In genomic region chrV:7575563-7575962, ce11 we compare ENCODE assay signal across 7 worm cellular contexts.
TF ChIP-seq lines count a peak whose summit lies in the region.

Gene snu-66 (minus strand): TSS chrV:7575670.
Gene ints-9 (plus strand): TSS chrV:7575802.

TF ChIP-seq in whole organism, L1 larva, 84 proteins besides CTCF, POLR2A, EP300 and RAD21 (continues in another document):
- TF ChIP-seq lin-14 (GFP tag; optimal IDR thresholded peaks at IDR 0.05; lab: Kevin White, UChicago) (peak; percentile 66), tbx-2 (tag; optimal IDR thresholded peaks at IDR 0.05; lab: Kevin White, UChicago) (peak; percentile 72), jun-1 (tag; optimal IDR thresholded peaks at IDR 0.05; lab: Kevin White, UChicago) (peak; percentile 30), ceh-8 (GFP tag; optimal IDR thresholded peaks at IDR 0.05; lab: Kevin White, UChicago) (peak; percentile 27), mdl-1 (tag; optimal IDR thresholded peaks at IDR 0.05; lab: Kevin White, UChicago) (peak in 1 of 2 experiments; percentile 41), C34B4.2 (tag; optimal IDR thresholded peaks at IDR 0.05; lab: Kevin White, UChicago) (no peak), pax-3 (tag; optimal IDR thresholded peaks at IDR 0.05; lab: Kevin White, UChicago) (no peak), nhr-71 (tag; optimal IDR thresholded peaks at IDR 0.05; lab: Kevin White, UChicago) (peak; percentile 84), ceh-88 (GFP tag; IDR thresholded peaks at IDR 0.05; lab: Robert Waterston, UW) (no peak), dsc-1 (tag; optimal IDR thresholded peaks at IDR 0.05; lab: Kevin White, UChicago) (peak; percentile 68), ceh-90 (tag; optimal IDR thresholded peaks at IDR 0.05; lab: Kevin White, UChicago) (no peak), nhr-84 (tag; optimal IDR thresholded peaks at IDR 0.05; lab: Kevin White, UChicago) (no peak), nhr-237 (tag; optimal IDR thresholded peaks at IDR 0.05; lab: Kevin White, UChicago) (no peak)

TF ChIP-seq in whole organism, L2 larva, 48 proteins besides CTCF, POLR2A, EP300 and RAD21 (continues in another document):
- TF ChIP-seq snpc-4 (tag; optimal IDR thresholded peaks at IDR 0.05; lab: Kevin White, UChicago) (peak; percentile 22), nhr-6 (tag; optimal IDR thresholded peaks at IDR 0.05; lab: Kevin White, UChicago) (peak; percentile 36), unc-39 (tag; optimal IDR thresholded peaks at IDR 0.05; lab: Kevin White, UChicago) (no peak), lsy-2 (tag; optimal IDR thresholded peaks at IDR 0.05; lab: Kevin White, UChicago) (peak; percentile 63 to 82), nhr-237 (tag; optimal IDR thresholded peaks at IDR 0.05; lab: Kevin White, UChicago) (no peak), nhr-23 (tag; optimal IDR thresholded peaks at IDR 0.05; lab: Kevin White, UChicago) (no peak), nhr-21 (tag; optimal IDR thresholded peaks at IDR 0.05; lab: Kevin White, UChicago) (peak; percentile 49), sma-9 (GFP tag; optimal IDR thresholded peaks at IDR 0.05; lab: Kevin White, UChicago) (peak; percentile 74), sma-9 (tag; optimal IDR thresholded peaks at IDR 0.05; lab: Kevin White, UChicago) (no peak), Y55F3AM.14 (GFP tag; optimal IDR thresholded peaks at IDR 0.05; lab: Kevin White, UChicago) (no peak), ztf-4 (tag; optimal IDR thresholded peaks at IDR 0.05; lab: Kevin White, UChicago) (no peak), skn-1 (tag; optimal IDR thresholded peaks at IDR 0.05; lab: Kevin White, UChicago) (no peak), ztf-1 (GFP tag; conservative IDR thresholded peaks at IDR 0.05; lab: Robert Waterston, UW) (no peak), lin-13 (GFP tag; optimal IDR thresholded peaks at IDR 0.05; lab: Kevin White, UChicago) (peak; percentile 40)

TF ChIP-seq in whole organism, L3 larva, 47 proteins besides CTCF, POLR2A, EP300 and RAD21 (continues in another document):
- no peak for TF ChIP-seq skn-1 (tag; optimal IDR thresholded peaks at IDR 0.05; lab: Kevin White, UChicago)
- TF ChIP-seq tbx-2 (tag; optimal IDR thresholded peaks at IDR 0.05; lab: Kevin White, UChicago), result peak; percentile 7
- no peak for TF ChIP-seq daf-12 (tag; optimal IDR thresholded peaks at IDR 0.05; lab: Kevin White, UChicago)
- TF ChIP-seq lin-15B (tag; optimal IDR thresholded peaks at IDR 0.05; lab: Kevin White, UChicago), result peak; percentile 77
- no peak for TF ChIP-seq pqm-1 (tag; optimal IDR thresholded peaks at IDR 0.05; lab: Kevin White, UChicago)
- no peak for TF ChIP-seq nhr-11 (tag; optimal IDR thresholded peaks at IDR 0.05; lab: Kevin White, UChicago)
- peak; percentile 7 for TF ChIP-seq elt-2 (tag; optimal IDR thresholded peaks at IDR 0.05; lab: Kevin White, UChicago)
- TF ChIP-seq fkh-10 (GFP tag; optimal IDR thresholded peaks at IDR 0.05; lab: Kevin White, UChicago), result no peak
- TF ChIP-seq R02D3.7 (tag; optimal IDR thresholded peaks at IDR 0.05; lab: Kevin White, UChicago), result peak; percentile 11
- TF ChIP-seq ceh-28 (tag; optimal IDR thresholded peaks at IDR 0.05; lab: Kevin White, UChicago), result no peak
- no peak for TF ChIP-seq elt-1 (tag; optimal IDR thresholded peaks at IDR 0.05; lab: Kevin White, UChicago)
- no peak for TF ChIP-seq nhr-76 (tag; optimal IDR thresholded peaks at IDR 0.05; lab: Kevin White, UChicago)
- TF ChIP-seq sea-2 (GFP tag; optimal IDR thresholded peaks at IDR 0.05; lab: Kevin White, UChicago), result no peak
- peak; percentile 76 for TF ChIP-seq nhr-23 (tag; optimal IDR thresholded peaks at IDR 0.05; lab: Kevin White, UChicago)

TF ChIP-seq in whole organism, L4 larva, 104 proteins besides CTCF, POLR2A, EP300 and RAD21 (continues in another document):
- TF ChIP-seq hlh-30 (tag; optimal IDR thresholded peaks at IDR 0.05; lab: Kevin White, UChicago; ENCODE audit: insufficient read depth) (no peak), nhr-6 (tag; optimal IDR thresholded peaks at IDR 0.05; lab: Kevin White, UChicago) (no peak), T26A8.4 (GFP tag; IDR thresholded peaks at IDR 0.05; lab: Robert Waterston, UW) (peak; percentile 21; the same call in 1 of the 2 replicates), F10B5.3 (tag; optimal IDR thresholded peaks at IDR 0.05; lab: Kevin White, UChicago) (no peak), nhr-42 (GFP tag; IDR thresholded peaks at IDR 0.05; lab: Robert Waterston, UW) (no peak), nhr-102 (tag; optimal IDR thresholded peaks at IDR 0.05; lab: Kevin White, UChicago) (peak; percentile 16), Y48G9A.11 (GFP tag; IDR thresholded peaks at IDR 0.05; lab: Robert Waterston, UW) (no peak), mxl-2 (GFP tag; conservative IDR thresholded peaks at IDR 0.05; lab: Robert Waterston, UW) (no peak), hmg-1.1 (GFP tag; IDR thresholded peaks at IDR 0.05; lab: Robert Waterston, UW) (0 out of 2 replicates have a peak, but pooled peaks have one; percentile 29), snpc-1.2 (GFP tag; IDR thresholded peaks at IDR 0.05; lab: Robert Waterston, UW) (no peak), lsy-2 (tag; optimal IDR thresholded peaks at IDR 0.05; lab: Kevin White, UChicago) (peak in 1 of 2 experiments; percentile 86), dmd-6 (GFP tag; IDR thresholded peaks at IDR 0.05; lab: Robert Waterston, UW) (0 out of 2 replicates have a peak, but pooled peaks have one; percentile 21)

TF ChIP-seq in whole organism, late embryonic, 69 proteins besides CTCF, POLR2A, EP300 and RAD21:
- TF ChIP-seq lin-11 (tag; optimal IDR thresholded peaks at IDR 0.05; lab: Kevin White, UChicago), result no peak
- peak; percentile 66 for TF ChIP-seq unc-42 (tag; optimal IDR thresholded peaks at IDR 0.05; lab: Kevin White, UChicago)

TF ChIP-seq in whole organism, mixed stage, embryonic, 35 proteins besides CTCF, POLR2A, EP300 and RAD21:
- TF ChIP-seq mep-1 (tag; optimal IDR thresholded peaks at IDR 0.05; lab: Kevin White, UChicago) (peak; percentile 13), pha-4 (tag; optimal IDR thresholded peaks at IDR 0.05; lab: Kevin White, UChicago) (peak; percentile 32), snpc-4 (tag; optimal IDR thresholded peaks at IDR 0.05; lab: Kevin White, UChicago) (no peak), hlh-1 (tag; optimal IDR thresholded peaks at IDR 0.05; lab: Kevin White, UChicago) (peak; percentile 6), ces-1 (GFP tag; optimal IDR thresholded peaks at IDR 0.05; lab: Kevin White, UChicago) (peak; percentile 67), bed-3 (GFP tag; optimal IDR thresholded peaks at IDR 0.05; lab: Kevin White, UChicago) (no peak)

TF ChIP-seq in whole organism, young adult, 124 proteins besides CTCF, POLR2A, EP300 and RAD21 (continues in another document):
- no peak for TF ChIP-seq ekl-4 (GFP tag; IDR thresholded peaks at IDR 0.05; lab: Robert Waterston, UW)
- TF ChIP-seq mcd-1 (GFP tag; IDR thresholded peaks at IDR 0.05; lab: Robert Waterston, UW), result peak; percentile 80
- TF ChIP-seq mel-28 (tag; optimal IDR thresholded peaks at IDR 0.05; lab: Kevin White, UChicago; ENCODE audit: borderline replicate concordance), result no peak
- no peak for TF ChIP-seq ztf-6 (GFP tag; IDR thresholded peaks at IDR 0.05; lab: Robert Waterston, UW)
- no peak for TF ChIP-seq cebp-1 (GFP tag; IDR thresholded peaks at IDR 0.05; lab: Robert Waterston, UW)
- TF ChIP-seq cebp-1 (tag; optimal IDR thresholded peaks at IDR 0.05; lab: Kevin White, UChicago), result peak; percentile 45
- no peak for TF ChIP-seq snpc-3.4 (tag; optimal IDR thresholded peaks at IDR 0.05; lab: Kevin White, UChicago)
- TF ChIP-seq lin-35 (GFP tag; optimal IDR thresholded peaks at IDR 0.05; lab: Kevin White, UChicago), result peak in 1 of 3 experiments; percentile 75
- peak; percentile 65 for TF ChIP-seq attf-5 (GFP tag; optimal IDR thresholded peaks at IDR 0.05; lab: Kevin White, UChicago)
- no peak for TF ChIP-seq fkh-3 (tag; optimal IDR thresholded peaks at IDR 0.05; lab: Kevin White, UChicago)
- no peak for TF ChIP-seq unc-62 (GFP tag; optimal IDR thresholded peaks at IDR 0.05; lab: Kevin White, UChicago)
- peak; percentile 7; the same call in 1 of the 2 replicates for TF ChIP-seq pbrm-1 (GFP tag; IDR thresholded peaks at IDR 0.05; lab: Robert Waterston, UW)
- TF ChIP-seq tbp1 (GFP tag; optimal IDR thresholded peaks at IDR 0.05; lab: Kevin White, UChicago), result peak; percentile 15
- peak; percentile 40 for TF ChIP-seq F33H1.4 (GFP tag; IDR thresholded peaks at IDR 0.05; lab: Robert Waterston, UW)
- TF ChIP-seq nhr-80 (tag; optimal IDR thresholded peaks at IDR 0.05; lab: Kevin White, UChicago), result peak; percentile 1
- TF ChIP-seq attf-3 (GFP tag; conservative IDR thresholded peaks at IDR 0.05; lab: Robert Waterston, UW), result no peak
- no peak for TF ChIP-seq unc-130 (GFP tag; optimal IDR thresholded peaks at IDR 0.05; lab: Kevin White, UChicago)
- TF ChIP-seq lsl-1 (GFP tag; optimal IDR thresholded peaks at IDR 0.05; lab: Kevin White, UChicago), result peak; percentile 41
- peak; percentile 43 for TF ChIP-seq lin-40 (tag; optimal IDR thresholded peaks at IDR 0.05; lab: Kevin White, UChicago)
- TF ChIP-seq tbx-9 (tag; optimal IDR thresholded peaks at IDR 0.05; lab: Kevin White, UChicago; ENCODE audit: borderline replicate concordance), result no peak
- TF ChIP-seq F22D6.2 (tag; optimal IDR thresholded peaks at IDR 0.05; lab: Kevin White, UChicago), result no peak
- TF ChIP-seq atf-7 (tag; optimal IDR thresholded peaks at IDR 0.05; lab: Kevin White, UChicago), result no peak
- TF ChIP-seq lir-1 (GFP tag; conservative IDR thresholded peaks at IDR 0.05; lab: Robert Waterston, UW), result no peak
- no peak for TF ChIP-seq egl-44 (GFP tag; IDR thresholded peaks at IDR 0.05; lab: Robert Waterston, UW)
- peak; percentile 48 for TF ChIP-seq lin-54 (GFP tag; optimal IDR thresholded peaks at IDR 0.05; lab: Kevin White, UChicago)
- no peak for TF ChIP-seq hmg-1.2 (GFP tag; IDR thresholded peaks at IDR 0.05; lab: Robert Waterston, UW)
- no peak for TF ChIP-seq zfh-2 (GFP tag; conservative IDR thresholded peaks at IDR 0.05; lab: Robert Waterston, UW)
- no peak for TF ChIP-seq ceh-79 (tag; optimal IDR thresholded peaks at IDR 0.05; lab: Kevin White, UChicago)
- TF ChIP-seq hlh-26 (GFP tag; conservative IDR thresholded peaks at IDR 0.05; lab: Robert Waterston, UW), result no peak
- no peak for TF ChIP-seq nhr-179 (tag; optimal IDR thresholded peaks at IDR 0.05; lab: Kevin White, UChicago)
- no peak for TF ChIP-seq rec-8 (tag; optimal IDR thresholded peaks at IDR 0.05; lab: Kevin White, UChicago)
- TF ChIP-seq ztf-18 (tag; optimal IDR thresholded peaks at IDR 0.05; lab: Kevin White, UChicago), result peak; percentile 93
- peak; percentile 24 for TF ChIP-seq snpc-1.1 (tag; optimal IDR thresholded peaks at IDR 0.05; lab: Kevin White, UChicago; ENCODE audit: insufficient read depth)
- peak; percentile 46 for TF ChIP-seq ZK185.1 (tag; optimal IDR thresholded peaks at IDR 0.05; lab: Kevin White, UChicago; ENCODE audit: poor library complexity, severe bottlenecking)
- peak; percentile 53 for TF ChIP-seq hsf-1 (GFP tag; IDR thresholded peaks at IDR 0.05; lab: Robert Waterston, UW)
- TF ChIP-seq ceh-91 (GFP tag; IDR thresholded peaks at IDR 0.05; lab: Robert Waterston, UW), result 0 out of 2 replicates have a peak, but pooled peaks have one; percentile 11
- peak; percentile 41; the same call in 1 of the 2 replicates for TF ChIP-seq madf-6 (GFP tag; IDR thresholded peaks at IDR 0.05; lab: Robert Waterston, UW)
